Fruit fly (Drosophila melanogaster) whole organism, embryonic: ENCODE data around the gene Unr.

Experiments used
- Antp ChIP-seq: fragments of 200-800 bp; sonication (Bioruptor generic); optimal IDR thresholded peaks from 3 replicates; lab custom pipeline; 2016; ENCODE audit warnings: missing biosample characterization, missing genetic modification characterization
- Bdp1 ChIP-seq: fragments of 200-800 bp; sonication (Bioruptor generic); optimal IDR thresholded peaks from 3 replicates; lab custom pipeline; 2016; ENCODE audit warnings: missing biosample characterization, missing genetic modification characterization
- CG10147 ChIP-seq: fragments of 200-800 bp; sonication (Bioruptor generic); optimal IDR thresholded peaks from 2 replicates; lab custom pipeline; 2019; ENCODE audit warnings: missing biosample characterization, mild to moderate bottlenecking, missing genetic modification characterization, moderate library complexity
- CG12071 ChIP-seq: fragments of 200-800 bp; sonication (Bioruptor generic); optimal IDR thresholded peaks from 3 replicates; lab custom pipeline; 2018; ENCODE audit warnings: missing biosample characterization, mild to moderate bottlenecking, missing genetic modification characterization
- CG1233 ChIP-seq: fragments of 200-800 bp; sonication (Bioruptor generic); optimal IDR thresholded peaks from 4 replicates; lab custom pipeline; 2018; ENCODE audit warnings: missing biosample characterization, mild to moderate bottlenecking, missing genetic modification characterization
- CG14710 ChIP-seq: fragments of 200-800 bp; sonication (Bioruptor generic); optimal IDR thresholded peaks from 3 replicates; lab custom pipeline; 2019; ENCODE audit warnings: missing biosample characterization, mild to moderate bottlenecking, missing genetic modification characterization, moderate library complexity
- CG18476 ChIP-seq: fragments of 200-800 bp; sonication (Bioruptor generic); optimal IDR thresholded peaks from 2 replicates; lab custom pipeline; 2016; ENCODE audit warnings: missing biosample characterization, mild to moderate bottlenecking, missing genetic modification characterization
- CG32767 ChIP-seq: fragments of 200-800 bp; sonication (Bioruptor generic); IDR thresholded peaks from 2 replicates; pipeline ENCODE4 v1.3.6; 2022; ENCODE audit warnings: missing biosample characterization, missing genetic modification characterization
- CG34224 ChIP-seq: fragments of 200-800 bp; sonication (Bioruptor generic); IDR thresholded peaks from 3 replicates; pipeline ENCODE4 v1.3.6; 2022; ENCODE audit warnings: missing biosample characterization, missing genetic modification characterization; ENCODE audit not compliant: partially characterized antibody
- CG3847 ChIP-seq: fragments of 200-800 bp; sonication (Bioruptor generic); IDR thresholded peaks from 2 replicates; pipeline ENCODE4 v1.3.6; 2022; ENCODE audit warnings: missing biosample characterization, missing genetic modification characterization
- CG6254 ChIP-seq: fragments of 200-800 bp; sonication (Bioruptor generic); optimal IDR thresholded peaks from 3 replicates; lab custom pipeline; 2017; ENCODE audit warnings: mild to moderate bottlenecking, missing biosample characterization, missing genetic modification reagents, missing genetic modification characterization
- CG8281 ChIP-seq: fragments of 200-800 bp; sonication (Bioruptor generic); optimal IDR thresholded peaks from 2 replicates; lab custom pipeline; 2018; ENCODE audit warnings: missing biosample characterization, mild to moderate bottlenecking, missing genetic modification characterization, moderate library complexity
- CG8944 ChIP-seq: fragments of 200-800 bp; sonication (Bioruptor generic); optimal IDR thresholded peaks from 3 replicates; lab custom pipeline; 2016; ENCODE audit warnings: missing biosample characterization, missing genetic modification characterization
- CG9437 ChIP-seq: fragments of 200-800 bp; sonication (Bioruptor generic); optimal IDR thresholded peaks from 2 replicates; lab custom pipeline; 2018; ENCODE audit warnings: missing biosample characterization, mild to moderate bottlenecking, missing genetic modification characterization
- Chrac-16 ChIP-seq: fragments of 200-800 bp; sonication (Bioruptor generic); optimal IDR thresholded peaks from 3 replicates; lab custom pipeline; 2016; ENCODE audit warnings: missing biosample characterization, missing genetic modification characterization
- Deaf1 ChIP-seq: fragments of 200-800 bp; optimal IDR thresholded peaks from 3 replicates; lab custom pipeline; 2019; ENCODE audit warnings: missing biosample characterization, mild to moderate bottlenecking, missing genetic modification characterization, moderate library complexity
- Dek ChIP-seq: fragments of 200-800 bp; sonication (Bioruptor generic); optimal IDR thresholded peaks from 3 replicates; lab custom pipeline; 2019; ENCODE audit warnings: missing biosample characterization, mild to moderate bottlenecking, missing genetic modification characterization, moderate library complexity
- Dref ChIP-seq: fragments of 200-800 bp; sonication (Bioruptor generic); IDR thresholded peaks from 2 replicates; pipeline ENCODE4 v1.3.6; 2022; ENCODE audit warnings: missing biosample characterization, missing genetic modification characterization
- Ets65A ChIP-seq: fragments of 200-800 bp; sonication (Bioruptor generic); peaks from one replicate; lab custom pipeline; 2016; ENCODE audit warnings: missing biosample characterization, missing genetic modification characterization
- Fer2 ChIP-seq: fragments of 200-800 bp; sonication (Bioruptor generic); optimal IDR thresholded peaks from 2 replicates; lab custom pipeline; 2018; ENCODE audit warnings: missing biosample characterization, mild to moderate bottlenecking, missing genetic modification characterization, moderate library complexity
- HHEX ChIP-seq: fragments of 200-800 bp; sonication (Bioruptor generic); optimal IDR thresholded peaks from 3 replicates; lab custom pipeline; 2017; ENCODE audit warnings: missing biosample characterization, mild to moderate bottlenecking, missing genetic modification characterization, missing genetic modification reagents
- Lpt ChIP-seq: fragments of >200 bp; optimal IDR thresholded peaks from 2 replicates; lab custom pipeline; 2018; ENCODE audit warnings: missing biosample characterization, missing genetic modification characterization
- MBD-R2 ChIP-seq: fragments of 200-800 bp; sonication (Bioruptor generic); IDR thresholded peaks from 2 replicates; pipeline ENCODE4 v1.3.6; 2022; ENCODE audit warnings: missing biosample characterization, missing genetic modification characterization
- NfI ChIP-seq: fragments of 200-800 bp; sonication (Bioruptor generic); optimal IDR thresholded peaks from 3 replicates; lab custom pipeline; 2018; ENCODE audit warnings: missing biosample characterization, mild to moderate bottlenecking, missing genetic modification characterization, moderate library complexity
- Oli ChIP-seq: fragments of 200-800 bp; sonication (Bioruptor generic); optimal IDR thresholded peaks from 2 replicates; lab custom pipeline; 2018; ENCODE audit warnings: missing biosample characterization, mild to moderate bottlenecking, missing genetic modification characterization, moderate library complexity
- Optix ChIP-seq: fragments of 200-800 bp; sonication (Bioruptor generic); IDR thresholded peaks from 3 replicates; pipeline ENCODE4 v1.3.6; 2022; ENCODE audit warnings: missing biosample characterization, missing genetic modification characterization
- Spps ChIP-seq: fragments of 200-800 bp; sonication (Bioruptor generic); optimal IDR thresholded peaks from 2 replicates; lab custom pipeline; 2018; ENCODE audit warnings: missing biosample characterization, mild to moderate bottlenecking, missing genetic modification characterization
- caup ChIP-seq: fragments of 200-800 bp; sonication (Bioruptor generic); optimal IDR thresholded peaks from 3 replicates; lab custom pipeline; 2017; ENCODE audit warnings: missing biosample characterization, mild to moderate bottlenecking, missing genetic modification characterization, moderate library complexity; ENCODE audit not compliant: severe bottlenecking
- corto ChIP-seq: fragments of 200-800 bp; sonication (Bioruptor generic); optimal IDR thresholded peaks from 2 replicates; lab custom pipeline; 2016; ENCODE audit warnings: missing biosample characterization, mild to moderate bottlenecking, missing genetic modification characterization, moderate library complexity
- disco-r ChIP-seq: fragments of 200-800 bp; sonication (Bioruptor generic); optimal IDR thresholded peaks from 2 replicates; lab custom pipeline; 2016; ENCODE audit warnings: missing biosample characterization, missing genetic modification characterization
- emc ChIP-seq: fragments of 200-800 bp; sonication (Bioruptor generic); optimal IDR thresholded peaks from 2 replicates; lab custom pipeline; 2016; ENCODE audit warnings: missing biosample characterization, missing genetic modification characterization
- en ChIP-seq: fragments of 200-800 bp; sonication (Bioruptor generic); optimal IDR thresholded peaks from 2 replicates; lab custom pipeline; 2016; ENCODE audit warnings: missing biosample characterization, missing genetic modification characterization
- eve ChIP-seq, 2 experiments: fragments of >200 bp; optimal IDR thresholded peaks; 2 replicates each; lab custom pipeline; 2017; ENCODE audit warnings: missing biosample characterization in 2 of 2, missing genetic modification characterization in 2 of 2
- fd96Cb ChIP-seq: fragments of 200-800 bp; sonication (Bioruptor generic); optimal IDR thresholded peaks from 2 replicates; lab custom pipeline; 2018; ENCODE audit warnings: missing biosample characterization, mild to moderate bottlenecking, missing genetic modification characterization, moderate library complexity
- gcm2 ChIP-seq: fragments of 200-800 bp; sonication (Bioruptor generic); optimal IDR thresholded peaks from 2 replicates; lab custom pipeline; 2016; ENCODE audit warnings: missing biosample characterization, missing genetic modification characterization
- jigr1 ChIP-seq: fragments of 200-800 bp; sonication (Bioruptor generic); IDR thresholded peaks from 3 replicates; pipeline ENCODE4 v1.3.6; 2022; ENCODE audit warnings: missing biosample characterization, missing genetic modification characterization
- lilli ChIP-seq: fragments of 200-800 bp; sonication (Bioruptor generic); optimal IDR thresholded peaks from 3 replicates; lab custom pipeline; 2016; ENCODE audit warnings: missing biosample characterization, missing genetic modification characterization
- peb ChIP-seq: fragments of 200-800 bp; sonication (Bioruptor generic); IDR thresholded peaks from 2 replicates; pipeline ENCODE4 v1.3.6; 2022; ENCODE audit warnings: missing biosample characterization, missing genetic modification characterization
- run ChIP-seq: fragments of 200-800 bp; sonication (Bioruptor generic); optimal IDR thresholded peaks from 3 replicates; lab custom pipeline; 2018; ENCODE audit warnings: missing biosample characterization, mild to moderate bottlenecking, missing genetic modification characterization
- slou ChIP-seq: fragments of 200-800 bp; sonication (Bioruptor generic); optimal IDR thresholded peaks from 3 replicates; lab custom pipeline; 2016; ENCODE audit warnings: missing biosample characterization, missing genetic modification characterization
- sr ChIP-seq: fragments of 200-800 bp; sonication (Bioruptor generic); IDR thresholded peaks from 3 replicates; pipeline ENCODE4 v1.3.6; 2022; ENCODE audit warnings: missing biosample characterization, missing genetic modification characterization
- tll ChIP-seq, 2 experiments: fragments of 200-800 bp in 1 of 2; fragments of >200 bp in 1 of 2; sonication (Bioruptor generic) in 1 of 2; optimal IDR thresholded peaks; 2 replicates each; lab custom pipeline; 2017 to 2019; ENCODE audit warnings: missing biosample characterization in 2 of 2, missing genetic modification characterization in 2 of 2, mild to moderate bottlenecking in 1 of 2, moderate library complexity in 1 of 2
- tup ChIP-seq: fragments of 200-800 bp; sonication (Bioruptor generic); optimal IDR thresholded peaks from 2 replicates; lab custom pipeline; 2016; ENCODE audit warnings: missing biosample characterization, mild to moderate bottlenecking, missing genetic modification characterization, moderate library complexity

Unr gene

dm6 chr3L:8395630-8396168 is 46.5 kb downstream of the Unr start, which contains the start of gene CG7120 (continued):
- TF ChIP-seq Oli (tag; lab: Kevin White, UChicago) (peak; percentile 67), NfI (peak; percentile 45), HHEX (peak; percentile 1), Antp (GFP tag; lab: Kevin White, UChicago) (peak; percentile 37), Deaf1 (tag; lab: Kevin White, UChicago) (peak; percentile 97), tup (peak; percentile 33), Lpt (GFP tag; lab: Kevin White, UChicago) (no peak), peb (no peak), lilli (GFP tag; lab: Kevin White, UChicago) (peak; percentile 52), CG10147 (no peak), en (GFP tag; lab: Kevin White, UChicago) (no peak), CG6254 (peak; percentile 40), fd96Cb (tag; lab: Kevin White, UChicago) (peak; percentile 62), CG3847 (no peak), Optix (no peak), Bdp1 (GFP tag; lab: Kevin White, UChicago) (no peak), MBD-R2 (peak; percentile 10; the same call in 1 of the 2 replicates), CG14710 (tag; lab: Kevin White, UChicago) (peak; percentile 48), Fer2 (no peak), CG34224 (GFP tag; lab: Robert Waterston, UW) (no peak), CG1233 (GFP tag; lab: Kevin White, UChicago) (no peak), Chrac-16 (GFP tag; lab: Kevin White, UChicago) (peak; percentile 24), Ets65A (GFP tag; lab: Kevin White, UChicago) (no peak), run (tag; lab: Kevin White, UChicago) (no peak), tll (GFP tag; optimal IDR thresholded peaks at IDR 0.05; lab: Kevin White, UChicago) (no peak), caup (GFP tag; lab: Kevin White, UChicago) (peak; percentile 26), CG8281 (tag; lab: Kevin White, UChicago) (no peak), corto (no peak), eve (GFP tag; optimal IDR thresholded peaks at IDR 0.05; lab: Kevin White, UChicago) (no peak), sr (GFP tag; lab: Robert Waterston, UW) (no peak), slou (GFP tag; lab: Kevin White, UChicago) (no peak), CG8944 (GFP tag; lab: Kevin White, UChicago) (peak; percentile 11), Dek (tag; lab: Kevin White, UChicago) (peak; percentile 20), CG12071 (GFP tag; lab: Kevin White, UChicago) (no peak), CG32767 (GFP tag; lab: Robert Waterston, UW) (no peak), CG18476 (GFP tag; lab: Kevin White, UChicago) (peak; percentile 31), CG9437 (GFP tag; lab: Kevin White, UChicago) (peak; percentile 54), disco-r (GFP tag; lab: Kevin White, UChicago) (no peak), emc (GFP tag; lab: Kevin White, UChicago) (no peak), Spps (tag; lab: Kevin White, UChicago) (peak; percentile 22), jigr1 (GFP tag; lab: Robert Waterston, UW) (no peak), Dref (GFP tag; lab: Robert Waterston, UW) (no peak), gcm2 (GFP tag; lab: Kevin White, UChicago) (no peak)
